Worm (Caenorhabditis elegans) whole organism, L3 larva: ENCODE measurements around the gene tmem-131.

Experiments
- ceh-9 ChIP-seq: sonication (generic microtip); optimal IDR thresholded peaks from 2 replicates; lab custom pipeline; 2018; ENCODE audit warnings: missing biosample characterization, missing genetic modification characterization
- daf-12 ChIP-seq: fragments of 150-350 bp; optimal IDR thresholded peaks from 2 replicates; lab custom pipeline; 2014; ENCODE audit warnings: missing biosample characterization, missing genetic modification reagents, missing genetic modification characterization
- fkh-10 ChIP-seq: sonication (generic microtip); optimal IDR thresholded peaks from 2 replicates; lab custom pipeline; 2017; ENCODE audit warnings: missing biosample characterization, missing genetic modification reagents, missing genetic modification characterization
- fkh-2 ChIP-seq: fragments of 150-350 bp; optimal IDR thresholded peaks from 2 replicates; lab custom pipeline; 2014; ENCODE audit warnings: missing biosample characterization, missing genetic modification reagents, missing genetic modification characterization
- skn-1 ChIP-seq: fragments of 150-350 bp; optimal IDR thresholded peaks from 2 replicates; lab custom pipeline; 2014; ENCODE audit warnings: missing biosample characterization, missing genetic modification characterization

DNA sequence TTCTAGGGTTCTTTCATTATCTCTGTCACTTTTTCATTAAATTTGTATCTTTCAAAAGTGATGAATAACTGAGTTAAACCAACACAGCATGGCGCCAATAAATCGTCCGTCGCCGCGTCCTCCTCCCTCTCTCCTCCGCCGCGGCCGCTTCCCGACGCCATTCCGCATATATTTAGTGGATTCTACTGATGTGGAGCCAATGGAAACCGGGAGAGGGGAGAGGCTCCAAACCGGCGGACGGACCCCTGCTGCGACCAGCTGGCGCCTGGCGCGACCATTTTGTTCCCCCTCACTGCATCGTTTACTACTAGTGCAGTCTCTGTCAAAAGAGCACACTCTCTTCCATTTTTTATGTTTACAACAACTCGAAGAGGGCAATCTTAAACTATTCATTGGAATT is 46.8 kb downstream of the tmem-131 start:
- TF ChIP-seq daf-12 (tag; lab: Kevin White, UChicago), result no peak
- TF ChIP-seq fkh-10 (GFP tag; lab: Kevin White, UChicago), result no peak
- no peak for TF ChIP-seq fkh-2 (tag; lab: Kevin White, UChicago)
- TF ChIP-seq skn-1 (tag; lab: Kevin White, UChicago), result no peak
- no peak for TF ChIP-seq ceh-9 (tag; lab: Kevin White, UChicago)
